Worm (Caenorhabditis elegans): ENCODE data around the gene ogdh-1.

ogdh-1 gene

DNA sequence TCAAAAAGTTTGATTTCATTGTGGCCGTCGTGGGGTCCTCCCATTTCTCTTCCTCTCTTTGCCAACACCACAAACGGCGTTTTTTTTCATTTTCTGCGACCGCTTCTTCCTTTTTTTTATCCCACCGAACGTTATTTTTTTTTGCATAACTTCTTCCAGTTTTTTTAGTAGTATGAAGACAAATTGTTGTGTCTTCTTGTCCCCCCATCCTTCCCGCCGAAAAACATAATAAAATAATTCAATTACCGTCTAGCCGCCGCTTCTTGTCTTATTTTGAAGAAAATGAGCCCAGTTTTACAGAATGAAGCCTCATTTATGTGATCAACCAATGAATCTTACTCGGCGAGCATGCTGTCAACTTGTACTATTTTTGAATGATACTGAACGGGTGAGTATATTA is 34.6 kb downstream of the ogdh-1 start, which contains the start of gene F29B9.12:
Gene F29B9.12 (plus strand): TSS at position 301 of the 400 bp plus-strand sequence.
- TF ChIP-seq cog-1 (tag; optimal IDR thresholded peaks at IDR 0.05): no peak

DNA sequence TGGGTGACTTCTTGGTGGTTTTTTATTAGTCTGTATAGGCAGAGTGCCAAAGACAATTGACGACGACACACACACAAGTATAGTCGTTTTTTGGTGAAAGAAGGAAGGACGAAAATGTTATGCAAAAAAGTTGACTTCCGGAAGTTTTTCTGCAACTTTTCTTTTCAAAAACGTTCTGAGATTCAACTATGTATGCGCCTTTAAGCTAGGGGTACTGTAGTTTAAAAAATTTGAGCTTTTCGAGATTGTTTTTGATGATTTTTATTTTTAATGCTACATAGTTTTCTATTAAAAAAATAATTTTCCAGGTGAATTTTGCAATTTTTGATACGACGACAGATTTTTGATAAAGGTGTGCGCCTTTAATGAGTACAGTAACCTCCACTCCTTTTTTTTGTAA is 36.0 kb downstream of the ogdh-1 start:
- TF ChIP-seq ztf-29 (GFP tag; IDR thresholded peaks at IDR 0.05) (no peak), T22C8.4 (GFP tag; IDR thresholded peaks at IDR 0.05) (no peak), med-1 (GFP tag; optimal IDR thresholded peaks at IDR 0.05; ENCODE audit: insufficient read depth) (no peak), ref-1 (GFP tag; conservative IDR thresholded peaks at IDR 0.05) (no peak), klf-2 (GFP tag; conservative IDR thresholded peaks at IDR 0.05) (no peak), tab-1 (GFP tag; IDR thresholded peaks at IDR 0.05) (no peak)

ce11 chrIV:4667383-4667782 is 36.4 kb downstream of the ogdh-1 start:
- TF ChIP-seq med-1 (GFP tag; optimal IDR thresholded peaks at IDR 0.05; ENCODE audit: insufficient read depth): no peak
- TF ChIP-seq T22C8.4 (GFP tag; IDR thresholded peaks at IDR 0.05): no peak
- TF ChIP-seq ref-1 (GFP tag; conservative IDR thresholded peaks at IDR 0.05): no peak
- TF ChIP-seq cog-1 (tag; optimal IDR thresholded peaks at IDR 0.05): no peak
- no peak for TF ChIP-seq ztf-29 (GFP tag; IDR thresholded peaks at IDR 0.05)
- TF ChIP-seq tab-1 (GFP tag; IDR thresholded peaks at IDR 0.05): no peak
- no peak for TF ChIP-seq klf-2 (GFP tag; conservative IDR thresholded peaks at IDR 0.05)
- TF ChIP-seq ztf-23 (GFP tag; IDR thresholded peaks at IDR 0.05): no peak
- no peak for TF ChIP-seq flt-1 (GFP tag; IDR thresholded peaks at IDR 0.05)

DNA sequence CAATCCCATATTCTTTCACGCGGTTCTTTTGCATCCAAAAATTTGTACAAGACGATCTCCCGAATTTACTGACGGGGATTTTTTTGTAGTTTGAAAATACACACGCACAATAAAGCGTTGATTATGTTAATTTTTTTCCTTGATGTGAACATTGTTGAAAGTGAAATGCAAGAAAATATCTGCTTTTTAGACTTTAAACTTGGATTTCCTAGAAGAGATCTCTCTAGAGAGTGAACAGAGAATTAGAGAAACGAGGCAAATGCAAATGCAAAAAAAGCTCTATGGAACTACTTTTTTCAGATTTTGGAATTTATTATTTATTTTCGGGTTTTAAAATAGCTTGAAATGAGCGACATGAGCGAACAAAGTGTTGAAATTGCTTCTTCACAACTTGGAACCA is 38.7 kb downstream of the ogdh-1 start, which contains the start of gene F29B9.1:
Gene F29B9.1 (plus strand): TSS at position 301 of the 400 bp plus-strand sequence.
- TF ChIP-seq tab-1 (GFP tag; IDR thresholded peaks at IDR 0.05) (no peak), med-1 (GFP tag; optimal IDR thresholded peaks at IDR 0.05; ENCODE audit: insufficient read depth) (no peak), flt-1 (GFP tag; IDR thresholded peaks at IDR 0.05) (no peak), ref-1 (GFP tag; conservative IDR thresholded peaks at IDR 0.05) (no peak), T22C8.4 (GFP tag; IDR thresholded peaks at IDR 0.05) (no peak), ztf-29 (GFP tag; IDR thresholded peaks at IDR 0.05) (no peak), klf-2 (GFP tag; conservative IDR thresholded peaks at IDR 0.05) (no peak), cog-1 (tag; optimal IDR thresholded peaks at IDR 0.05) (no peak), ztf-23 (GFP tag; IDR thresholded peaks at IDR 0.05) (no peak)

DNA sequence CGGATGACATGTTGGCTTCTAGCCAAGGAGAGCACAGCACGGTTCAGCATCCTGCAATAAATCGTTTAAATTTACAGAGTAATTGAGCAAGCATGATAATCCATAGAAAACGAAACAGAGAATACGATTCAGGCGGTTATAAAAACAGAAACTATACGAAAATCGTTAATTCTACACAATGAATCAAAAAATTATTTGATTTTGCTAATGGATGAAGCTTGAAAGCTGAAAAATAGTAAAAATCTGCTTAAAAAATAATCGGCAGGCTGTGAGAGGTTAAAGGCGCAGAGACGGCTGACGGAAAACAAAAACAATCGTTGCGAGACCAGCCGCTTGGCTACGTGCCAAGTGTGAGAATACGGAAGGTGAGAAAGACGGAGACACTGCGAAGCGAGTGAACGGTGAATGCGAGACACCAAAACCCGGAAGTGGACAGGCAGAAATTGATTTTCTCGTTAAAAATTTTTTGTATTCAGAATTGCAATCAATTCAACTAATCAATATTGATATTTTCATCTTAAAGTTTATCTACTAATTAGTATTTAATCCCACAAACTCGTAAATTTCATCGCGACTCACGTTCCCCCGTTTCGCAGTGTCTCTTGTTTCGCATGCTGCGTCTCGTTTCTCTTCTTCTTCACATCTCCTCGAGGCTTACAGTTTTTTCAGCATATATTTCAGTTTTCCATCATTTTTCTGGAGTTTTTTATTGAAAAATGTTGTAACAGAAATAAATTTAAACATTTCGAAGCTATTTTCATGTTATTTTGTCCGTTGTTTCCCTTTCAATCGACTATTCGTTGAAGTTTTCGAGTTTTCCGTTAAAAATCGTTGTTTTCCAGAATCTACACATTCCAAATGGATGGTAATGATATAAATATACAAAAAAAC is 43.4 kb downstream of the ogdh-1 start, which contains the start of the genes F29B9.11 and jmjd-1.2:
Gene F29B9.11 (minus strand): TSS at position 51 of the 891 bp plus-strand sequence.
Gene jmjd-1.2 (plus strand): TSS at position 841 of the 891 bp plus-strand sequence.
- peak; percentile 57; the same call in 1 of the 2 replicates for TF ChIP-seq ztf-29 (GFP tag; IDR thresholded peaks at IDR 0.05)
- TF ChIP-seq klf-2 (GFP tag; conservative IDR thresholded peaks at IDR 0.05): 0 out of 2 replicates have a peak, but pooled peaks have one; percentile 24
- no peak for TF ChIP-seq med-1 (GFP tag; optimal IDR thresholded peaks at IDR 0.05; ENCODE audit: insufficient read depth)
- no peak for TF ChIP-seq ref-1 (GFP tag; conservative IDR thresholded peaks at IDR 0.05)
- TF ChIP-seq T22C8.4 (GFP tag; IDR thresholded peaks at IDR 0.05): peak; percentile 41; the same call in 1 of the 2 replicates
- no peak for TF ChIP-seq tab-1 (GFP tag; IDR thresholded peaks at IDR 0.05)
- TF ChIP-seq ztf-23 (GFP tag; IDR thresholded peaks at IDR 0.05): peak; percentile 84
- TF ChIP-seq cog-1 (tag; optimal IDR thresholded peaks at IDR 0.05): peak; percentile 88
- peak; percentile 86 for TF ChIP-seq flt-1 (GFP tag; IDR thresholded peaks at IDR 0.05)

ce11 chrIV:4659277-4659676 is 44.5 kb downstream of the ogdh-1 start, which contains the start of gene mrps-21:
Gene mrps-21, minus strand, starts transcription at chrIV:4659517.
- TF ChIP-seq med-1 (GFP tag; optimal IDR thresholded peaks at IDR 0.05; ENCODE audit: insufficient read depth): no peak
- no peak for TF ChIP-seq cog-1 (tag; optimal IDR thresholded peaks at IDR 0.05)
- no peak for TF ChIP-seq T22C8.4 (GFP tag; IDR thresholded peaks at IDR 0.05)
- no peak for TF ChIP-seq ztf-29 (GFP tag; IDR thresholded peaks at IDR 0.05)
- TF ChIP-seq ztf-23 (GFP tag; IDR thresholded peaks at IDR 0.05): no peak
- no peak for TF ChIP-seq flt-1 (GFP tag; IDR thresholded peaks at IDR 0.05)
- TF ChIP-seq klf-2 (GFP tag; conservative IDR thresholded peaks at IDR 0.05): no peak
- TF ChIP-seq ref-1 (GFP tag; conservative IDR thresholded peaks at IDR 0.05): no peak
- no peak for TF ChIP-seq tab-1 (GFP tag; IDR thresholded peaks at IDR 0.05)

ce11 chrIV:4657874-4658273 is 45.9 kb downstream of the ogdh-1 start, which contains the start of gene col-111:
Gene col-111, minus strand, starts transcription at chrIV:4657974.
- no peak for TF ChIP-seq klf-2 (GFP tag; conservative IDR thresholded peaks at IDR 0.05)
- TF ChIP-seq tab-1 (GFP tag; IDR thresholded peaks at IDR 0.05): no peak
- no peak for TF ChIP-seq ztf-29 (GFP tag; IDR thresholded peaks at IDR 0.05)
- no peak for TF ChIP-seq ztf-23 (GFP tag; IDR thresholded peaks at IDR 0.05)
- no peak for TF ChIP-seq T22C8.4 (GFP tag; IDR thresholded peaks at IDR 0.05)
- no peak for TF ChIP-seq med-1 (GFP tag; optimal IDR thresholded peaks at IDR 0.05; ENCODE audit: insufficient read depth)
- TF ChIP-seq flt-1 (GFP tag; IDR thresholded peaks at IDR 0.05): no peak
- no peak for TF ChIP-seq ref-1 (GFP tag; conservative IDR thresholded peaks at IDR 0.05)
- no peak for TF ChIP-seq cog-1 (tag; optimal IDR thresholded peaks at IDR 0.05)

ce11 chrIV:4656380-4656779 is 47.4 kb downstream of the ogdh-1 start:
- TF ChIP-seq flt-1 (GFP tag; IDR thresholded peaks at IDR 0.05) (no peak), ref-1 (GFP tag; conservative IDR thresholded peaks at IDR 0.05) (no peak), T22C8.4 (GFP tag; IDR thresholded peaks at IDR 0.05) (no peak), klf-2 (GFP tag; conservative IDR thresholded peaks at IDR 0.05) (no peak), ztf-23 (GFP tag; IDR thresholded peaks at IDR 0.05) (no peak), tab-1 (GFP tag; IDR thresholded peaks at IDR 0.05) (no peak), cog-1 (tag; optimal IDR thresholded peaks at IDR 0.05) (no peak), ztf-29 (GFP tag; IDR thresholded peaks at IDR 0.05) (no peak), med-1 (GFP tag; optimal IDR thresholded peaks at IDR 0.05; ENCODE audit: insufficient read depth) (no peak)

DNA sequence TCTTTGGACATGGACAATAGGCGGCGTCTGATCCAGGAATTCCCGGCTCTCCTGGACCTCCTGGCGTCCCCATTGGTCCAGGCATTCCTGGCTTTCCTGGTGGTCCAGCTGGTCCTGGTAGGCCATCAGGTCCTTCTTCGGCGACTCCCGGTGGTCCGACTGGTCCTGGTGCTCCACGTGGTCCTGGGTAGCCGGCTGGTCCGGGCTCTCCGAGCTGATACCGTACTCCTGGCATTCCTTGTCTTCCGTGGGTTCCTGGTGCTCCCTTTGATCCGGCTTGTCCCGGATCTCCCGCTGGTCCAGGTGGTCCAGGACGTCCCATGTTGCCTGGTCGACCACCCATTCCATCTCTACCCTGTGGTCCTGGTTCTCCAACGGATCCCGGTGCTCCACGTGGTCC is 47.8 kb downstream of the ogdh-1 start:
- TF ChIP-seq klf-2 (GFP tag; conservative IDR thresholded peaks at IDR 0.05) (no peak), ref-1 (GFP tag; conservative IDR thresholded peaks at IDR 0.05) (no peak), cog-1 (tag; optimal IDR thresholded peaks at IDR 0.05) (no peak), med-1 (GFP tag; optimal IDR thresholded peaks at IDR 0.05; ENCODE audit: insufficient read depth) (no peak), ztf-23 (GFP tag; IDR thresholded peaks at IDR 0.05) (no peak), ztf-29 (GFP tag; IDR thresholded peaks at IDR 0.05) (no peak), flt-1 (GFP tag; IDR thresholded peaks at IDR 0.05) (no peak), tab-1 (GFP tag; IDR thresholded peaks at IDR 0.05) (no peak), T22C8.4 (GFP tag; IDR thresholded peaks at IDR 0.05) (no peak)
